Fruit fly (Drosophila melanogaster) S2 (cell line): ENCODE measurements around the gene CG8001.

ENCODE experiments used
- CG8478 ChIP-seq: fragments of >200 bp; optimal IDR thresholded peaks from 2 replicates; lab custom pipeline; 2018
- CTCF ChIP-seq, 2 experiments: fragments of >200 bp; optimal IDR thresholded peaks; 2 replicates each; lab custom pipeline; 2018

- TF ChIP-seq CG8478 (lab: Kevin White, UChicago) (no peak), CTCF (optimal IDR thresholded peaks at IDR 0.05; lab: Kevin White, UChicago) (no peak)
These were observed 29.2 kb upstream of the CG8001 start for dm6 chr3L:1726747-1727146.
